Worm (Caenorhabditis elegans) whole organism, L3 larva: Measurements from ENCODE around the gene T23F6.5.

ENCODE experiments used
- R02D3.7 ChIP-seq: fragments of 150-350 bp; optimal IDR thresholded peaks from 2 replicates; lab custom pipeline; 2014; ENCODE audit warnings: missing biosample characterization, missing genetic modification characterization
- ZK546.5 ChIP-seq: sonication (generic microtip); optimal IDR thresholded peaks from 2 replicates; lab custom pipeline; 2017; ENCODE audit warnings: missing biosample characterization, missing genetic modification characterization
- aly-2 ChIP-seq: fragments of 150-350 bp; optimal IDR thresholded peaks from 2 replicates; lab custom pipeline; 2014; ENCODE audit warnings: missing biosample characterization, missing genetic modification characterization
- ama-1 ChIP-seq: fragments of 150-350 bp; optimal IDR thresholded peaks from 2 replicates; lab custom pipeline; 2018
- ceh-16 ChIP-seq: sonication (generic microtip); optimal IDR thresholded peaks from 2 replicates; lab custom pipeline; 2017; ENCODE audit warnings: missing biosample characterization, missing genetic modification characterization
- ceh-28 ChIP-seq: fragments of 150-350 bp; optimal IDR thresholded peaks from 2 replicates; lab custom pipeline; 2014; ENCODE audit warnings: missing biosample characterization, missing genetic modification reagents, missing genetic modification characterization
- ceh-82 ChIP-seq: fragments of 150-350 bp; optimal IDR thresholded peaks from 2 replicates; lab custom pipeline; 2014; ENCODE audit warnings: missing biosample characterization, missing genetic modification characterization
- egl-27 ChIP-seq: sonication (generic microtip); optimal IDR thresholded peaks from 4 replicates; lab custom pipeline; 2017; ENCODE audit warnings: missing biosample characterization, missing genetic modification reagents, missing genetic modification characterization
- egl-5 ChIP-seq: fragments of 150-350 bp; optimal IDR thresholded peaks from 2 replicates; lab custom pipeline; 2017; ENCODE audit warnings: missing biosample characterization, missing genetic modification reagents, missing genetic modification characterization, inconsistent platforms
- elt-1 ChIP-seq: fragments of 150-350 bp; optimal IDR thresholded peaks from 2 replicates; lab custom pipeline; 2014; ENCODE audit warnings: missing biosample characterization, missing genetic modification characterization
- elt-2 ChIP-seq: sonication (generic microtip); optimal IDR thresholded peaks from 2 replicates; lab custom pipeline; 2016; ENCODE audit warnings: missing genetic modification reagents, mild to moderate bottlenecking, missing genetic modification characterization, missing compliant biosample characterization
- elt-3 ChIP-seq, 3 experiments: fragments of 150-350 bp in 1 of 3; sonication (generic microtip) in 2 of 3; optimal IDR thresholded peaks; 2 replicates in 2 of 3; 4 replicates in 1 of 3; lab custom pipeline; 2014 to 2017; ENCODE audit warnings: missing biosample characterization in 3 of 3, missing genetic modification characterization in 3 of 3
- eor-1 ChIP-seq, 2 experiments: fragments of 150-350 bp; optimal IDR thresholded peaks; 2 replicates each; lab custom pipeline; 2014 to 2018; ENCODE audit warnings: missing biosample characterization in 2 of 2, missing genetic modification characterization in 2 of 2
- fkh-10 ChIP-seq: sonication (generic microtip); optimal IDR thresholded peaks from 2 replicates; lab custom pipeline; 2017; ENCODE audit warnings: missing biosample characterization, missing genetic modification reagents, missing genetic modification characterization
- hmg-11 ChIP-seq: sonication (generic microtip); optimal IDR thresholded peaks from 2 replicates; lab custom pipeline; 2016; ENCODE audit warnings: missing genetic modification characterization, missing compliant biosample characterization
- jun-1 ChIP-seq: fragments of 150-350 bp; optimal IDR thresholded peaks from 2 replicates; lab custom pipeline; 2014; ENCODE audit warnings: missing biosample characterization, missing genetic modification reagents, missing genetic modification characterization
- lsy-12 ChIP-seq: sonication (generic microtip); optimal IDR thresholded peaks from 2 replicates; lab custom pipeline; 2016; ENCODE audit warnings: mild to moderate bottlenecking, missing genetic modification characterization, missing compliant biosample characterization
- mdl-1 ChIP-seq: fragments of 150-350 bp; optimal IDR thresholded peaks from 2 replicates; lab custom pipeline; 2014; ENCODE audit warnings: missing biosample characterization, missing genetic modification characterization
- mml-1 ChIP-seq: fragments of 150-350 bp; sonication (generic microtip); optimal IDR thresholded peaks from 3 replicates; lab custom pipeline; 2014; ENCODE audit warnings: missing biosample characterization, missing genetic modification characterization
- nfya-1 ChIP-seq: sonication (generic microtip); optimal IDR thresholded peaks from 2 replicates; lab custom pipeline; 2017; ENCODE audit warnings: missing genetic modification characterization, mild to moderate bottlenecking, missing compliant biosample characterization, antibody characterized with exemption, moderate library complexity; ENCODE audit not compliant: insufficient read depth
- nhr-12 ChIP-seq: fragments of 150-350 bp; optimal IDR thresholded peaks from 2 replicates; lab custom pipeline; 2014; ENCODE audit warnings: missing biosample characterization, missing genetic modification characterization
- nhr-23 ChIP-seq: fragments of 150-350 bp; optimal IDR thresholded peaks from 2 replicates; lab custom pipeline; 2014; ENCODE audit warnings: missing biosample characterization, missing genetic modification reagents, missing genetic modification characterization
- nhr-237 ChIP-seq: fragments of 150-350 bp; optimal IDR thresholded peaks from 2 replicates; lab custom pipeline; 2014; ENCODE audit warnings: missing biosample characterization, missing genetic modification characterization
- nhr-43 ChIP-seq: sonication (generic microtip); optimal IDR thresholded peaks from 2 replicates; lab custom pipeline; 2016; ENCODE audit warnings: mild to moderate bottlenecking, missing genetic modification characterization, missing compliant biosample characterization; ENCODE audit not compliant: poor library complexity, severe bottlenecking
- nhr-77 ChIP-seq: fragments of 150-350 bp; optimal IDR thresholded peaks from 2 replicates; lab custom pipeline; 2014; ENCODE audit warnings: missing biosample characterization, missing genetic modification characterization
- pqm-1 ChIP-seq: fragments of 150-350 bp; optimal IDR thresholded peaks from 2 replicates; lab custom pipeline; 2017; ENCODE audit warnings: missing biosample characterization, missing genetic modification characterization, inconsistent platforms
- skn-1 ChIP-seq: fragments of 150-350 bp; optimal IDR thresholded peaks from 2 replicates; lab custom pipeline; 2014; ENCODE audit warnings: missing biosample characterization, missing genetic modification characterization
- snpc-4 ChIP-seq: fragments of 150-350 bp; optimal IDR thresholded peaks from 2 replicates; lab custom pipeline; 2014; ENCODE audit warnings: missing biosample characterization, missing genetic modification characterization
- unc-39 ChIP-seq: sonication (generic microtip); optimal IDR thresholded peaks from 4 replicates; lab custom pipeline; 2017; ENCODE audit warnings: missing biosample characterization, missing genetic modification characterization
- unc-62 ChIP-seq: fragments of 150-350 bp; sonication (generic microtip); optimal IDR thresholded peaks from 4 replicates; lab custom pipeline; 2014; ENCODE audit warnings: missing biosample characterization, missing genetic modification reagents, missing genetic modification characterization
- zag-1 ChIP-seq: fragments of 150-350 bp; optimal IDR thresholded peaks from 2 replicates; lab custom pipeline; 2014; ENCODE audit warnings: missing biosample characterization, missing genetic modification characterization
- ztf-11 ChIP-seq: fragments of 150-350 bp; optimal IDR thresholded peaks from 2 replicates; lab custom pipeline; 2014; ENCODE audit warnings: missing biosample characterization, missing genetic modification characterization

Gene T23F6.5

ce11 chrIV:12741438-12741837 lies at the start of gene T23F6.5:
T23F6.5 (minus strand) TSS chrIV:12741538.
- TF ChIP-seq R02D3.7 (tag; lab: Kevin White, UChicago) = no peak

ce11 chrIV:12790871-12791270 lies 49.5 kb upstream of the T23F6.5 start, which contains the start of gene F07C6.2:
F07C6.2 (plus strand) TSS chrIV:12791171.
- TF ChIP-seq ceh-16 (tag; lab: Kevin White, UChicago) (no peak), nhr-43 (no peak), nhr-12 (tag; lab: Kevin White, UChicago) (no peak), egl-5 (tag; lab: Kevin White, UChicago) (no peak), unc-62 (GFP tag; lab: Kevin White, UChicago) (no peak), mml-1 (tag; lab: Kevin White, UChicago) (no peak), unc-39 (tag; lab: Kevin White, UChicago) (no peak), elt-3 (tag; optimal IDR thresholded peaks at IDR 0.05; lab: Kevin White, UChicago) (no peak), fkh-10 (GFP tag; lab: Kevin White, UChicago) (no peak), pqm-1 (tag; lab: Kevin White, UChicago) (no peak), elt-2 (tag; lab: Kevin White, UChicago) (no peak), lsy-12 (no peak), skn-1 (tag; lab: Kevin White, UChicago) (no peak), ZK546.5 (tag; lab: Kevin White, UChicago) (no peak), nhr-77 (tag; lab: Kevin White, UChicago) (no peak), ama-1 (no peak), jun-1 (tag; lab: Kevin White, UChicago) (no peak)

DNA sequence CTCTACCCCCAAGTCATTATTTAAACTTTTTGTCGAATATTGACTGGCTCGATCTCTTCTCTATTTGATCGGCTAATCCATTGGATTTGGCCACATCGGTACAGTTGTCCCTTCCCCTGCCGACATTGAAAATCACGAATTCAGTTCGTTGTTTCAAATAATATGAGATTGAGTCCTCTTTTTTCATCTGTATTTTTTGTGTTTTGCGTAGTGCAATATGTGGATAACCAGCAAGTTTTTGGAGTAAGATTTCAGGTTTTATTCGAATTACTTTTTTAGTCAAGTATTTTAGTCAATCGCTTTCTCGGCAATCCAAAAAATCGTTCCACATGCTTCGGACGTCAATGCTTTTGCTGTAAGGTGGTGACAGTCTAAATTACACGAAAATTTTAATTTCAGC lies 47.8 kb upstream of the T23F6.5 start, which contains the start of gene F07C6.3:
Gene F07C6.3, plus strand, starts transcription at position 148 of the 400 bp plus-strand sequence.
- TF ChIP-seq mdl-1 (tag; lab: Kevin White, UChicago) (no peak), egl-27 (tag; lab: Kevin White, UChicago) (no peak), hmg-11 (no peak), eor-1 (tag; optimal IDR thresholded peaks at IDR 0.05; lab: Kevin White, UChicago) (no peak), elt-2 (tag; lab: Kevin White, UChicago) (no peak), elt-1 (no peak), nhr-23 (tag; lab: Kevin White, UChicago) (no peak), elt-3 (tag; optimal IDR thresholded peaks at IDR 0.05; lab: Kevin White, UChicago) (no peak), ceh-82 (tag; lab: Kevin White, UChicago) (no peak), nhr-237 (tag; lab: Kevin White, UChicago) (no peak), nhr-12 (tag; lab: Kevin White, UChicago) (no peak), ceh-28 (tag; lab: Kevin White, UChicago) (no peak), fkh-10 (GFP tag; lab: Kevin White, UChicago) (no peak), zag-1 (no peak), jun-1 (tag; lab: Kevin White, UChicago) (no peak), mml-1 (tag; lab: Kevin White, UChicago) (no peak), nfya-1 (tag; lab: Kevin White, UChicago) (no peak), aly-2 (tag; lab: Kevin White, UChicago) (no peak), nhr-43 (no peak)

- peak; percentile 10 for TF ChIP-seq elt-2 (tag; lab: Kevin White, UChicago)
Measured at ce11 chrIV:12786996-12787395, 45.7 kb upstream of the T23F6.5 start.

DNA sequence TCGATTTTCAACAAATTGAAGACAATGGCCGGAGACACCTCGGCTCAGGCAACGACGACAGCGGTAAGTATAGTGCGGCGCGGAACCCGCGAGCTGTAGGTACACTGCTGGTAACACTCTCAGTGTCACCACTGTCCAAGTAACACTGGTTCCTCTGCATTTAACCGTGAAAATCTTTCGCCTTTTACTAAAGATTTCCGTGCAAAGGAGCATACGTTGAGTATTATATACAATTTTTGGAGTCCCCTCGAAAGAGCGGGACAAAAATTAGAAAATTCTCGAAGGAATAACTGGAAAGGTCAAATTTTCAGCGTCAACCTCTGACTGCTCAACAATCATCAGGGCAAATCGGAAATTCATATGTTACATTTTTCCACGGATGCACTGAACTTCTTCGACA lies 44.6 kb upstream of the T23F6.5 start:
- peak; percentile 12 for TF ChIP-seq snpc-4 (tag; lab: Kevin White, UChicago)
- TF ChIP-seq ztf-11 (tag; lab: Kevin White, UChicago) = no peak
- TF ChIP-seq nhr-77 (tag; lab: Kevin White, UChicago) = no peak
- TF ChIP-seq pqm-1 (tag; lab: Kevin White, UChicago) = no peak

- TF ChIP-seq nfya-1 (tag; lab: Kevin White, UChicago) = peak; percentile 67
- TF ChIP-seq R02D3.7 (tag; lab: Kevin White, UChicago) = no peak
Measured at ce11 chrIV:12783165-12783564, 41.8 kb upstream of the T23F6.5 start.
